Fruit fly (Drosophila melanogaster): Measurements from ENCODE around the gene MFS18.
A peak's percentile ranks its signal among the peaks of the same experiment; 100 is the strongest.

Gene MFS18

DNA sequence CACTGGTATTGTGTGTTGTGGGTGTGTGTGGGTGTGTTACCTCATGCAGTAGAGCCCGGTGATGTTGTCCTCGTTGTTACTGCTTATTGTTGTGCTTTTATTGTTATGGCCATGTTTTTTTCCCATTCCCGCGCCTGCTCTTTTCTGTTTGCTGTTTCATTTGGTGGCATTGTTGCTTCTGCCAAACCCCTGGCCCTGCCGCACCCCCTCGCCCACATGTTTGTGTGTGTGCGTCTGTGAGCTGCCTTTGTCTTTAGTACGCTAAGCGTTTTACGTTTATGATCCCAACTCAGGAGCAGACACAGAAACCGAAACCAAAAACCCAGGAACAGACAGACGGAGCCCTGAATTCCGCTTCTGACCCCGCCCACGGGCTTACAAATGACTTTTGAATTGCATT, 34.4 kb downstream of the MFS18 start:
- TF ChIP-seq pan (optimal IDR thresholded peaks at IDR 0.05) = no peak
- no peak for TF ChIP-seq foxo (GFP tag; optimal IDR thresholded peaks at IDR 0.05)
- no peak for TF ChIP-seq Hr83 (GFP tag; optimal IDR thresholded peaks at IDR 0.05; ENCODE audit: poor library complexity, severe bottlenecking)
- TF ChIP-seq dl (GFP tag; optimal IDR thresholded peaks at IDR 0.05; ENCODE audit: insufficient read depth in 1 of 2, partially characterized antibody in 2 of 2) = no peak
- no peak for TF ChIP-seq br (GFP tag; optimal IDR thresholded peaks at IDR 0.05)
- TF ChIP-seq Dfd (GFP tag; optimal IDR thresholded peaks at IDR 0.05) = no peak
- TF ChIP-seq dmrt93B (GFP tag; optimal IDR thresholded peaks at IDR 0.05) = no peak
- TF ChIP-seq CG32264 (GFP tag; optimal IDR thresholded peaks at IDR 0.05) = no peak

DNA sequence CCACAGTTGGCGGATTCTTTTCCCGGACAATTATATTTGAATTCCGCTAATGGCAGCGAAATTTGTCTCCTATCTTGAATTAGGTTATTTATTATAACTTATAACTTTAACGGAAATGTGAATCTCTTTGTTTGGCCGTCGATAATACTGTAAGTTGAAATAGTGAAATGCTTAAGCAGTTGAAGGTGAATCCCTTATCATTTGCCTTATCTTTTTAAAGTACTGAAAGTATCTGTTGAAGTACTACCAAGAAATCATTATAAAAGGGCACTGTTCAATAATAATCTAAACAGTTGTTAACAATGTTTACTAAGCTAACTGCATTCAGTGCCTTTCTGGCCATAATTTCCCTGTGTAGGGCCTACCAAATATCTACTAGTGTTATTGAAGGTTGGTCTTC, 37.6 kb downstream of the MFS18 start, which contains the start of gene CG43055:
Gene CG43055, plus strand, starts transcription at position 301 of the 400 bp plus-strand sequence.
- TF ChIP-seq CG9705 (GFP tag; optimal IDR thresholded peaks at IDR 0.05) (no peak), tai (GFP tag; optimal IDR thresholded peaks at IDR 0.05) (no peak), Rel (GFP tag; optimal IDR thresholded peaks at IDR 0.05) (no peak), Rel (tag; optimal IDR thresholded peaks at IDR 0.05) (no peak), lola (GFP tag; optimal IDR thresholded peaks at IDR 0.05) (no peak), sv (GFP tag; optimal IDR thresholded peaks at IDR 0.05) (no peak), Hr83 (GFP tag; optimal IDR thresholded peaks at IDR 0.05; ENCODE audit: poor library complexity, severe bottlenecking) (no peak), N (GFP tag; optimal IDR thresholded peaks at IDR 0.05) (no peak), CG32264 (GFP tag; optimal IDR thresholded peaks at IDR 0.05) (no peak), br (GFP tag; optimal IDR thresholded peaks at IDR 0.05) (no peak), brk (GFP tag; optimal IDR thresholded peaks at IDR 0.05) (no peak), fru (GFP tag; optimal IDR thresholded peaks at IDR 0.05) (no peak), pan (optimal IDR thresholded peaks at IDR 0.05) (no peak), Vsx2 (GFP tag; optimal IDR thresholded peaks at IDR 0.05; ENCODE audit: partially characterized antibody) (no peak), Hr78 (GFP tag; optimal IDR thresholded peaks at IDR 0.05) (no peak), rgr (GFP tag; optimal IDR thresholded peaks at IDR 0.05) (no peak), usp (GFP tag; optimal IDR thresholded peaks at IDR 0.05) (no peak), dmrt93B (GFP tag; optimal IDR thresholded peaks at IDR 0.05) (no peak), Sp1 (GFP tag; optimal IDR thresholded peaks at IDR 0.05) (no peak), Dif (GFP tag; optimal IDR thresholded peaks at IDR 0.05; ENCODE audit: partially characterized antibody) (no peak), Dfd (GFP tag; optimal IDR thresholded peaks at IDR 0.05) (no peak)

DNA sequence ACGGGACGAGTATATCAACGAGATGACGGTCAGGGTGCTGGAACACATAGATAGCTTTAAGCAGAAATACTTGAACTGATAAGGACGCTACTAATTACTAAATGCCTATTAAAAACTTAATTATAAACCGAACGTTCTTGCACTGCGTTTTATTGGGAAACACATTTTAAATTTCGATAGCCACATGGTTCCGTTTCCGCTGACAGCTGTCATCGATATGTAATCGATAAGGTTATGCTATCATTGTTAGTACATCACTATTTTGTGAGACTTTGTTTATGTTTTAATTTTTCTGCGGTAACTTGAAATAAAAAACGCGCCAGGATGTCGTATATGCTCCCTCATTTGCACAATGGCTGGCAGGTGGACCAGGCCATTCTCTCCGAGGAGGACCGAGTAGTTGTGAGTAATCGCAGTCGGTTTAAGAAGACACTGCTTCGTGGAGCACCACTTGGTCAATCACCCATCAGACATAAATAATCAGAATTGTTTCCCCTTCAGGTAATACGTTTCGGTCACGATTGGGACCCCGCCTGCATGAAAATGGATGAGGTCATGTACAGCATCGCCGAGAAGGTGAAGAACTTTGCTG, 45.3 kb downstream of the MFS18 start, which contains the start of gene Dim1:
Gene Dim1, plus strand, starts transcription at position 239 of the 592 bp plus-strand sequence.
- TF ChIP-seq Hr83 (GFP tag; optimal IDR thresholded peaks at IDR 0.05; ENCODE audit: poor library complexity, severe bottlenecking) = peak; percentile 35
- TF ChIP-seq fru (GFP tag; optimal IDR thresholded peaks at IDR 0.05) = no peak
- no peak for TF ChIP-seq Rel (GFP tag; optimal IDR thresholded peaks at IDR 0.05)
- TF ChIP-seq Rel (tag; optimal IDR thresholded peaks at IDR 0.05) = peak; percentile 84
- peak; percentile 35 for TF ChIP-seq CG9705 (GFP tag; optimal IDR thresholded peaks at IDR 0.05)

DNA sequence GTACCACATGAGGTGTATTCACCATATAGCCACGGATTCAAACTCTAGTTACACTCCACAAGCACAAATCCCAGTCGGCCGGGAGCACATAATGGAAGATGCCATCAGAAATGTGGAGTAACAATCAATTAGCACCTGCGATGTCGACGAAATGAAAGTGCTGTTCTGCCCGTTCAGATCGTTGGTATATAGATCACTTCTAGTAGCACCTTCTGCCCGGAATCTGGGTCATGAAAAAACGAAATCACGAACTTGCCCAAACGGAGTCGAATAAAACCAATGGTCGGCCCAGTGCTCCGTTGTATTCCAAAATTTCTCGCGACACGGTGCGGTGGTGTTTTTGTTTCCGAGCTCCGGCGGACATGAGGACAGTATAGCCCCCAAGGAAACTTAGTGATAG, 47.8 kb downstream of the MFS18 start, which contains the start of gene CG33003:
Gene CG33003, plus strand, starts transcription at position 301 of the 400 bp plus-strand sequence.
- TF ChIP-seq Hnf4 (GFP tag; optimal IDR thresholded peaks at IDR 0.05) (no peak), dl (GFP tag; optimal IDR thresholded peaks at IDR 0.05; ENCODE audit: insufficient read depth in 1 of 2, partially characterized antibody in 2 of 2) (no peak), tai (GFP tag; optimal IDR thresholded peaks at IDR 0.05) (no peak), jim (GFP tag; optimal IDR thresholded peaks at IDR 0.05) (no peak)
